Worm (Caenorhabditis elegans) whole organism, early embryonic: ENCODE results near the gene C03G6.17.

Source experiments
- B0310.2 ChIP-seq: sonication (generic microtip); optimal IDR thresholded peaks from 2 replicates; lab custom pipeline; 2016; ENCODE audit warnings: mild to moderate bottlenecking, missing genetic modification characterization, missing compliant biosample characterization
- F13C5.2 ChIP-seq: sonication (generic microtip); optimal IDR thresholded peaks from 2 replicates; lab custom pipeline; 2017; ENCODE audit warnings: mild to moderate bottlenecking, missing genetic modification characterization, inconsistent platforms, missing compliant biosample characterization
- aly-1 ChIP-seq: sonication (generic microtip); optimal IDR thresholded peaks from 2 replicates; lab custom pipeline; 2016; ENCODE audit warnings: missing genetic modification characterization, missing compliant biosample characterization
- ama-1 ChIP-seq: fragments of 150-350 bp; optimal IDR thresholded peaks from 2 replicates; lab custom pipeline; 2014
- ceh-13 ChIP-seq: fragments of 200-800 bp; sonication (Bioruptor generic); optimal IDR thresholded peaks from 2 replicates; lab custom pipeline; 2018; ENCODE audit warnings: mild to moderate bottlenecking, missing genetic modification characterization, missing compliant biosample characterization
- ceh-36 ChIP-seq: sonication (generic microtip); optimal IDR thresholded peaks from 2 replicates; lab custom pipeline; 2016; ENCODE audit warnings: missing genetic modification characterization, inconsistent platforms, missing compliant biosample characterization
- ets-7 ChIP-seq: sonication (generic microtip); optimal IDR thresholded peaks from 2 replicates; lab custom pipeline; 2016; ENCODE audit warnings: missing genotype, missing genetic modification characterization, missing compliant biosample characterization
- flt-1 ChIP-seq: fragments of 200-800 bp; sonication (Bioruptor generic); IDR thresholded peaks from 2 replicates; pipeline ENCODE4 v1.3.6; 2022; ENCODE audit warnings: missing genetic modification characterization, missing compliant biosample characterization
- hmbx-1 ChIP-seq: sonication (generic microtip); optimal IDR thresholded peaks from 2 replicates; lab custom pipeline; 2016; ENCODE audit warnings: mild to moderate bottlenecking, missing genetic modification characterization, missing compliant biosample characterization
- hmg-4 ChIP-seq: fragments of 200-800 bp; sonication (Bioruptor generic); optimal IDR thresholded peaks from 2 replicates; lab custom pipeline; 2018; ENCODE audit warnings: mild to moderate bottlenecking, missing genetic modification characterization, missing compliant biosample characterization
- hnd-1 ChIP-seq: sonication (generic microtip); optimal IDR thresholded peaks from 2 replicates; lab custom pipeline; 2016; ENCODE audit warnings: missing genetic modification characterization, missing compliant biosample characterization
- pes-1 ChIP-seq: fragments of 200-800 bp; sonication (Bioruptor generic); IDR thresholded peaks from 2 replicates; pipeline ENCODE4 v1.3.6; 2022; ENCODE audit warnings: missing genetic modification reagents, missing genetic modification characterization, missing compliant biosample characterization
- scrt-1 ChIP-seq: fragments of 200-800 bp; sonication (Bioruptor generic); IDR thresholded peaks from 2 replicates; pipeline ENCODE4 v1.3.6; 2022; ENCODE audit warnings: missing genetic modification characterization, missing compliant biosample characterization
- sea-1 ChIP-seq: fragments of 200-800 bp; sonication (Bioruptor generic); conservative IDR thresholded peaks from 2 replicates; pipeline ENCODE4 v1.3.6; 2022; ENCODE audit warnings: missing genetic modification characterization, missing compliant biosample characterization
- tbx-11 ChIP-seq: fragments of 200-800 bp; sonication (Bioruptor generic); IDR thresholded peaks from 2 replicates; pipeline ENCODE4 v1.3.6; 2022; ENCODE audit warnings: missing genetic modification characterization, missing compliant biosample characterization
- tbx-37 ChIP-seq: fragments of 200-800 bp; sonication (Bioruptor generic); conservative IDR thresholded peaks from 2 replicates; pipeline ENCODE4 v1.3.6; 2022; ENCODE audit warnings: missing genetic modification reagents, missing genetic modification characterization, missing compliant biosample characterization
- tra-4 ChIP-seq: sonication (generic microtip); optimal IDR thresholded peaks from 2 replicates; lab custom pipeline; 2017; ENCODE audit warnings: missing genetic modification characterization, missing compliant biosample characterization

The C03G6.17 gene

ce11 chrV:7361673-7362072, 19.2 kb downstream of the C03G6.17 start, which contains the start of gene cyp-35A1:
Gene cyp-35A1, minus strand, starts transcription at chrV:7361773.
- TF ChIP-seq F13C5.2 (tag; lab: Kevin White, UChicago) (no peak), B0310.2 (tag; lab: Kevin White, UChicago) (no peak), ama-1 (lab: Kevin White, UChicago) (no peak), hnd-1 (tag; lab: Kevin White, UChicago) (no peak), aly-1 (tag; lab: Kevin White, UChicago) (no peak), tbx-37 (GFP tag; lab: Robert Waterston, UW) (no peak), tra-4 (tag; lab: Kevin White, UChicago) (no peak), ets-7 (tag; lab: Kevin White, UChicago) (no peak)

ce11 chrV:7357132-7357531, 23.8 kb downstream of the C03G6.17 start, which contains the start of gene C03G6.6:
Gene C03G6.6, plus strand, starts transcription at chrV:7357432.
- TF ChIP-seq hmbx-1: no peak
- no peak for TF ChIP-seq ama-1 (lab: Kevin White, UChicago)
- no peak for TF ChIP-seq F13C5.2 (tag; lab: Kevin White, UChicago)
- no peak for TF ChIP-seq scrt-1
- no peak for TF ChIP-seq B0310.2 (tag; lab: Kevin White, UChicago)
- no peak for TF ChIP-seq ceh-13 (GFP tag; lab: Kevin White, UChicago)
- no peak for TF ChIP-seq hnd-1 (tag; lab: Kevin White, UChicago)
- no peak for TF ChIP-seq tbx-11 (GFP tag; lab: Robert Waterston, UW)
- no peak for TF ChIP-seq pes-1 (GFP tag; lab: Robert Waterston, UW)
- TF ChIP-seq ceh-36: no peak
- TF ChIP-seq aly-1 (tag; lab: Kevin White, UChicago): no peak
- TF ChIP-seq sea-1: no peak
- no peak for TF ChIP-seq ets-7 (tag; lab: Kevin White, UChicago)

- TF ChIP-seq scrt-1 (no peak), tra-4 (tag; lab: Kevin White, UChicago) (no peak), aly-1 (tag; lab: Kevin White, UChicago) (no peak), hnd-1 (tag; lab: Kevin White, UChicago) (no peak), hmg-4 (no peak), ets-7 (tag; lab: Kevin White, UChicago) (no peak), tbx-11 (GFP tag; lab: Robert Waterston, UW) (no peak), F13C5.2 (tag; lab: Kevin White, UChicago) (no peak), flt-1 (GFP tag; lab: Robert Waterston, UW) (no peak), sea-1 (no peak), hmbx-1 (no peak), ceh-36 (no peak), tbx-37 (GFP tag; lab: Robert Waterston, UW) (no peak)
Measured at ce11 chrV:7356684-7357083, 24.2 kb downstream of the C03G6.17 start, which contains the start of gene C03G6.21. Gene C03G6.21, minus strand, starts transcription at chrV:7356784.

ce11 chrV:7355464-7355863, 25.4 kb downstream of the C03G6.17 start, which contains the start of gene tag-293:
Gene tag-293, minus strand, starts transcription at chrV:7355564.
- TF ChIP-seq ceh-36 (no peak), scrt-1 (no peak), flt-1 (GFP tag; lab: Robert Waterston, UW) (no peak), hnd-1 (tag; lab: Kevin White, UChicago) (no peak), ceh-13 (GFP tag; lab: Kevin White, UChicago) (no peak), aly-1 (tag; lab: Kevin White, UChicago) (no peak)

- TF ChIP-seq tbx-11 (GFP tag; lab: Robert Waterston, UW) (no peak), ama-1 (lab: Kevin White, UChicago) (no peak), flt-1 (GFP tag; lab: Robert Waterston, UW) (no peak), ceh-36 (no peak), sea-1 (no peak), scrt-1 (no peak), hnd-1 (tag; lab: Kevin White, UChicago) (no peak), aly-1 (tag; lab: Kevin White, UChicago) (no peak), hmbx-1 (no peak), B0310.2 (tag; lab: Kevin White, UChicago) (no peak), ceh-13 (GFP tag; lab: Kevin White, UChicago) (no peak), F13C5.2 (tag; lab: Kevin White, UChicago) (no peak), tra-4 (tag; lab: Kevin White, UChicago) (no peak), tbx-37 (GFP tag; lab: Robert Waterston, UW) (no peak), ets-7 (tag; lab: Kevin White, UChicago) (no peak), hmg-4 (no peak), pes-1 (GFP tag; lab: Robert Waterston, UW) (no peak)
Measured at ce11 chrV:7353602-7354001, 27.3 kb downstream of the C03G6.17 start.

ce11 chrV:7352186-7353053, 28.5 kb downstream of the C03G6.17 start, which contains the start of the genes srh-231 and srh-275:
Gene srh-231, minus strand, starts transcription at chrV:7352236.
Gene srh-275, plus strand, starts transcription at chrV:7353003.
- TF ChIP-seq ceh-13 (GFP tag; lab: Kevin White, UChicago) (no peak), sea-1 (no peak), tbx-11 (GFP tag; lab: Robert Waterston, UW) (no peak), flt-1 (GFP tag; lab: Robert Waterston, UW) (no peak), ets-7 (tag; lab: Kevin White, UChicago) (no peak), ama-1 (lab: Kevin White, UChicago) (no peak), F13C5.2 (tag; lab: Kevin White, UChicago) (no peak), tra-4 (tag; lab: Kevin White, UChicago) (no peak), pes-1 (GFP tag; lab: Robert Waterston, UW) (no peak), hmbx-1 (no peak), ceh-36 (no peak), aly-1 (tag; lab: Kevin White, UChicago) (no peak), tbx-37 (GFP tag; lab: Robert Waterston, UW) (no peak), scrt-1 (no peak), hmg-4 (no peak)

- TF ChIP-seq sea-1 (no peak), F13C5.2 (tag; lab: Kevin White, UChicago) (no peak), tbx-37 (GFP tag; lab: Robert Waterston, UW) (no peak), hmg-4 (no peak), aly-1 (tag; lab: Kevin White, UChicago) (no peak), hnd-1 (tag; lab: Kevin White, UChicago) (no peak), tbx-11 (GFP tag; lab: Robert Waterston, UW) (no peak), pes-1 (GFP tag; lab: Robert Waterston, UW) (no peak), ama-1 (lab: Kevin White, UChicago) (no peak), hmbx-1 (no peak), tra-4 (tag; lab: Kevin White, UChicago) (no peak), ceh-36 (no peak), B0310.2 (tag; lab: Kevin White, UChicago) (no peak), ets-7 (tag; lab: Kevin White, UChicago) (no peak), flt-1 (GFP tag; lab: Robert Waterston, UW) (no peak), scrt-1 (no peak), ceh-13 (GFP tag; lab: Kevin White, UChicago) (no peak)
Measured at ce11 chrV:7349541-7349940, 31.4 kb downstream of the C03G6.17 start, which contains the start of gene nhr-149. Gene nhr-149, minus strand, starts transcription at chrV:7349641.
